Worm (Caenorhabditis elegans): ENCODE data around the gene K08B12.3.

- TF ChIP-seq R02D3.7 (tag; optimal IDR thresholded peaks at IDR 0.05) (no peak), ZK546.5 (tag; optimal IDR thresholded peaks at IDR 0.05) (no peak), gmeb-1 (tag; optimal IDR thresholded peaks at IDR 0.05) (no peak)
Measured at ce11 chrV:6217834-6218233, 17.1 kb upstream of the K08B12.3 start, which contains the start of gene str-206.
